Worm (Caenorhabditis elegans): ENCODE results near the gene set-30.

set-30 gene

DNA sequence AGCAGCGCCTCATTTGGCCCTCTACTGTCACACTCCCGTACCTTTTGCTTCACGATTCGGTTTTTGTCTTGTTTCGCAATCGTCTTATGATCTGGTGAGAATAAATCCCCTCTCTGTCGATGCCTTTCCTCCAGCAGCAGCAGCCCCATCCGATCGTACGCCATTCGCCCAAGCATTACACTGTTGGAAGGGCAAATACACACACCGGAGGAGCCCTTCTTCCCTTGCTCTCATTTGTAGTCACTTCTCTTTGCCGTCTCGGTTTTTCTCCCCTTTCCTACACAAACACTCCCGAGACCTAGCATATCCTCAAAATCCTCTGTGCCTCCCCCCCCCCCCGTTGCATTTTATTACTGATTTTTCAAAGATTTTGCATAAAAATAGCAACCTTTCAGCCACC is at the start of gene set-30:
TSS of gene set-30 (plus strand) at position 396 of the 400 bp plus-strand sequence.
- TF ChIP-seq aly-2 (tag; optimal IDR thresholded peaks at IDR 0.05): no peak
- TF ChIP-seq sea-2 (GFP tag; optimal IDR thresholded peaks at IDR 0.05): no peak
- TF ChIP-seq lin-39 (tag; optimal IDR thresholded peaks at IDR 0.05): no peak
- TF ChIP-seq ztf-4 (tag; optimal IDR thresholded peaks at IDR 0.05): no peak
- no peak for TF ChIP-seq ceh-82 (tag; optimal IDR thresholded peaks at IDR 0.05)
- no peak for TF ChIP-seq ztf-11 (tag; optimal IDR thresholded peaks at IDR 0.05)
- no peak for TF ChIP-seq elt-1 (tag; optimal IDR thresholded peaks at IDR 0.05)
- TF ChIP-seq nhr-43 (tag; optimal IDR thresholded peaks at IDR 0.05; ENCODE audit: poor library complexity, severe bottlenecking): no peak
- no peak for TF ChIP-seq nhr-25 (tag; optimal IDR thresholded peaks at IDR 0.05)
- no peak for TF ChIP-seq ZK546.5 (tag; optimal IDR thresholded peaks at IDR 0.05)
- no peak for TF ChIP-seq nhr-237 (tag; optimal IDR thresholded peaks at IDR 0.05)
- no peak for TF ChIP-seq tbx-2 (tag; optimal IDR thresholded peaks at IDR 0.05)
- TF ChIP-seq mdl-1 (tag; optimal IDR thresholded peaks at IDR 0.05): no peak
- TF ChIP-seq snpc-4 (tag; optimal IDR thresholded peaks at IDR 0.05): no peak
- no peak for TF ChIP-seq hmg-11 (tag; optimal IDR thresholded peaks at IDR 0.05)
- no peak for TF ChIP-seq fkh-10 (GFP tag; optimal IDR thresholded peaks at IDR 0.05)
- no peak for TF ChIP-seq lin-15B (tag; optimal IDR thresholded peaks at IDR 0.05)
- no peak for TF ChIP-seq unc-39 (tag; optimal IDR thresholded peaks at IDR 0.05)
- TF ChIP-seq nhr-12 (tag; optimal IDR thresholded peaks at IDR 0.05): no peak

ce11 chrX:4957259-4957658 is 41.8 kb upstream of the set-30 start, which contains the start of gene M03F4.4:
Gene M03F4.4 (minus strand): TSS chrX:4957418.
- TF ChIP-seq pha-4 (tag; optimal IDR thresholded peaks at IDR 0.05): peak; percentile 20
- TF ChIP-seq skn-1 (tag; optimal IDR thresholded peaks at IDR 0.05): no peak
- TF ChIP-seq nfya-1 (tag; optimal IDR thresholded peaks at IDR 0.05; ENCODE audit: insufficient read depth): peak; percentile 23
- TF ChIP-seq egl-5 (tag; optimal IDR thresholded peaks at IDR 0.05): peak; percentile 45
- peak; percentile 8 for TF ChIP-seq lin-39 (tag; optimal IDR thresholded peaks at IDR 0.05)
- TF ChIP-seq daf-12 (tag; optimal IDR thresholded peaks at IDR 0.05): no peak
- TF ChIP-seq nhr-11 (tag; optimal IDR thresholded peaks at IDR 0.05): peak; percentile 7

ce11 chrX:4958986-4959385 is 40.1 kb upstream of the set-30 start:
- TF ChIP-seq fkh-2 (tag; optimal IDR thresholded peaks at IDR 0.05) (no peak), pha-4 (tag; optimal IDR thresholded peaks at IDR 0.05) (peak; percentile 54)

DNA sequence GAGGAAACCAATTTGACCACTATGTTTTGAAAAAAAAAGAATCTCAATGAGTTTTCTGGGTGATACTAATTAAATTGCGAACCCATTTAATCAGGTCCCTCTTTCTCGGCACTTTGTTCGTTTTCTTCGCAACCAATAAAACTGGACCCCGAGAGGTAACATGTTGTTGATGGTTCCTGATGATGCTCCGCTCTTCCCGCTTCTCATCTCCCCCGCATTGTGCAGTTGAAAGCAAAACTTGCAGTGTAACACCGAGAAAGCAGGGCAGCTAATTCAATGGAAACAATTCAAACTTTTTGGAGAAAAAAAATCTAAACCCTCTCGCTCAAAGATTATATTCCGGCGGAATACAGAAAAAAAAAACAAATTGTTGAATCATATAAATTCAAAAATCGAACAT is 39.6 kb upstream of the set-30 start:
- peak; percentile 56 for TF ChIP-seq egl-5 (tag; optimal IDR thresholded peaks at IDR 0.05)
- no peak for TF ChIP-seq fos-1 (tag; optimal IDR thresholded peaks at IDR 0.05)
- no peak for TF ChIP-seq daf-12 (tag; optimal IDR thresholded peaks at IDR 0.05)
- TF ChIP-seq nfya-1 (tag; optimal IDR thresholded peaks at IDR 0.05; ENCODE audit: insufficient read depth): peak; percentile 4

DNA sequence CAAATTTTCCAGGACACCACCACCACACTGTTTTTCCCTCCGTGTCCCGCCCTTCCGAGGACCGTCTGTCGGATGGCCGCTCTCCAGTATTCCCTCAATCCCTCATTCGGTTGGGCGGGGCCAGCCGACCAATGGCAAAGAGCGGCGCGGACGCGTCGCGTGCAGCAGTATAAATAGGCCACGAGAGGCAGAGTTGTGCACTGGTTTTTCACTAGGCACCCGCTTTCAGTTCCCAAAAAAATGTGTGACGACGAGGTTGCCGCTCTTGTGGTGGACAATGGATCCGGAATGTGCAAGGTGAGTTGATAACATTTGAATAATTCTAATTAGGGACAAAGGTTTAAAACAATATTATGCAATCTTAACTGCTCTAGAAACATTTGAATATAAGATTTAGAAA is 38.6 kb upstream of the set-30 start, which contains the start of gene act-4:
TSS of gene act-4 (plus strand) at position 200 of the 400 bp plus-strand sequence.
- TF ChIP-seq pqm-1 (tag; optimal IDR thresholded peaks at IDR 0.05) (no peak), nhr-76 (tag; optimal IDR thresholded peaks at IDR 0.05) (no peak), fos-1 (tag; optimal IDR thresholded peaks at IDR 0.05) (no peak), mdl-1 (tag; optimal IDR thresholded peaks at IDR 0.05) (peak; percentile 45), eor-1 (tag; optimal IDR thresholded peaks at IDR 0.05) (no peak), sea-2 (GFP tag; optimal IDR thresholded peaks at IDR 0.05) (no peak), unc-39 (tag; optimal IDR thresholded peaks at IDR 0.05) (no peak), nhr-28 (tag; optimal IDR thresholded peaks at IDR 0.05) (no peak), elt-3 (tag; optimal IDR thresholded peaks at IDR 0.05) (no peak), nhr-67 (tag; optimal IDR thresholded peaks at IDR 0.05) (no peak), nfya-1 (tag; optimal IDR thresholded peaks at IDR 0.05; ENCODE audit: insufficient read depth) (peak; percentile 100), tbx-2 (tag; optimal IDR thresholded peaks at IDR 0.05) (peak; percentile 10), ceh-28 (tag; optimal IDR thresholded peaks at IDR 0.05) (no peak), snpc-4 (tag; optimal IDR thresholded peaks at IDR 0.05) (no peak), ceh-16 (tag; optimal IDR thresholded peaks at IDR 0.05) (no peak), ceh-82 (tag; optimal IDR thresholded peaks at IDR 0.05) (no peak), unc-62 (GFP tag; optimal IDR thresholded peaks at IDR 0.05) (no peak), fkh-10 (GFP tag; optimal IDR thresholded peaks at IDR 0.05) (peak; percentile 48), nhr-25 (tag; optimal IDR thresholded peaks at IDR 0.05) (no peak), nhr-23 (tag; optimal IDR thresholded peaks at IDR 0.05) (peak; percentile 5), fkh-2 (tag; optimal IDR thresholded peaks at IDR 0.05) (no peak), hmg-11 (tag; optimal IDR thresholded peaks at IDR 0.05) (peak; percentile 91), mml-1 (tag; optimal IDR thresholded peaks at IDR 0.05) (no peak), elt-2 (tag; optimal IDR thresholded peaks at IDR 0.05) (no peak), ZK546.5 (tag; optimal IDR thresholded peaks at IDR 0.05) (no peak), nhr-12 (tag; optimal IDR thresholded peaks at IDR 0.05) (no peak), aly-2 (tag; optimal IDR thresholded peaks at IDR 0.05) (no peak), ztf-4 (tag; optimal IDR thresholded peaks at IDR 0.05) (no peak), lin-39 (tag; optimal IDR thresholded peaks at IDR 0.05) (peak; percentile 58), egl-5 (tag; optimal IDR thresholded peaks at IDR 0.05) (peak; percentile 44), R02D3.7 (tag; optimal IDR thresholded peaks at IDR 0.05) (no peak), lsy-12 (tag; optimal IDR thresholded peaks at IDR 0.05) (peak; percentile 44), ceh-9 (tag; optimal IDR thresholded peaks at IDR 0.05) (no peak), nhr-43 (tag; optimal IDR thresholded peaks at IDR 0.05; ENCODE audit: poor library complexity, severe bottlenecking) (no peak), nhr-77 (tag; optimal IDR thresholded peaks at IDR 0.05) (no peak), elt-1 (tag; optimal IDR thresholded peaks at IDR 0.05) (no peak)
